Fruit fly (Drosophila melanogaster) whole organism, embryonic: Measurements from ENCODE around the gene CG6296.

Source experiments
- Bdp1 ChIP-seq: fragments of 200-800 bp; sonication (Bioruptor generic); optimal IDR thresholded peaks from 3 replicates; lab custom pipeline; 2016; ENCODE audit warnings: missing biosample characterization, missing genetic modification characterization
- Bteb2 ChIP-seq: fragments of 200-800 bp; sonication (Bioruptor generic); optimal IDR thresholded peaks from 2 replicates; lab custom pipeline; 2016; ENCODE audit warnings: missing biosample characterization, missing genetic modification characterization
- CG11456 ChIP-seq: fragments of 200-800 bp; sonication (Bioruptor generic); IDR thresholded peaks from 3 replicates; pipeline ENCODE4 v1.3.6; 2022; ENCODE audit warnings: missing biosample characterization, missing genetic modification characterization
- CG13424 ChIP-seq: fragments of 200-800 bp; sonication (Bioruptor generic); optimal IDR thresholded peaks from 2 replicates; lab custom pipeline; 2019; ENCODE audit warnings: missing biosample characterization, mild to moderate bottlenecking, missing genetic modification characterization, moderate library complexity
- CG14050 ChIP-seq: fragments of 200-800 bp; sonication (Bioruptor generic); IDR thresholded peaks from 3 replicates; pipeline ENCODE4 v1.3.6; 2022; ENCODE audit warnings: missing biosample characterization, missing genetic modification characterization
- CG17385 ChIP-seq: fragments of 200-800 bp; sonication (Bioruptor generic); optimal IDR thresholded peaks from 3 replicates; lab custom pipeline; 2018; ENCODE audit warnings: missing biosample characterization, mild to moderate bottlenecking, missing genetic modification characterization
- CG17912 ChIP-seq: fragments of 200-800 bp; sonication (Bioruptor generic); optimal IDR thresholded peaks from 2 replicates; lab custom pipeline; 2018; ENCODE audit warnings: missing biosample characterization, mild to moderate bottlenecking, missing genetic modification characterization
- CG2712 ChIP-seq: fragments of 200-800 bp; optimal IDR thresholded peaks from 3 replicates; lab custom pipeline; 2019; ENCODE audit warnings: missing biosample characterization, mild to moderate bottlenecking, missing genetic modification characterization, moderate library complexity
- CG33557 ChIP-seq: fragments of 200-800 bp; sonication (Bioruptor generic); optimal IDR thresholded peaks from 2 replicates; lab custom pipeline; 2019; ENCODE audit warnings: missing biosample characterization, mild to moderate bottlenecking, missing genetic modification characterization, moderate library complexity
- CG34224 ChIP-seq: fragments of 200-800 bp; sonication (Bioruptor generic); IDR thresholded peaks from 3 replicates; pipeline ENCODE4 v1.3.6; 2022; ENCODE audit warnings: missing biosample characterization, missing genetic modification characterization; ENCODE audit not compliant: partially characterized antibody
- CG4282 ChIP-seq: fragments of 200-800 bp; sonication (Bioruptor generic); optimal IDR thresholded peaks from 2 replicates; lab custom pipeline; 2016; ENCODE audit warnings: missing biosample characterization, missing genetic modification characterization
- CG4707 ChIP-seq: fragments of 200-800 bp; sonication (Bioruptor generic); optimal IDR thresholded peaks from 2 replicates; lab custom pipeline; 2018; ENCODE audit warnings: missing biosample characterization, mild to moderate bottlenecking, missing genetic modification characterization, moderate library complexity
- CG6175 ChIP-seq: fragments of 200-800 bp; sonication (Bioruptor generic); IDR thresholded peaks from 3 replicates; pipeline ENCODE4 v1.3.6; 2022; ENCODE audit warnings: missing biosample characterization, missing genetic modification characterization
- CG7271 ChIP-seq: fragments of 200-800 bp; sonication (Bioruptor generic); optimal IDR thresholded peaks from 2 replicates; lab custom pipeline; 2018; ENCODE audit warnings: missing biosample characterization, mild to moderate bottlenecking, missing genetic modification characterization, moderate library complexity
- CG9215 ChIP-seq: fragments of 200-800 bp; sonication (Bioruptor generic); IDR thresholded peaks from 2 replicates; pipeline ENCODE4 v1.3.6; 2022; ENCODE audit warnings: missing biosample characterization, missing genetic modification characterization
- Dp ChIP-seq: fragments of 200-800 bp; sonication (Bioruptor generic); optimal IDR thresholded peaks from 2 replicates; lab custom pipeline; 2018; ENCODE audit warnings: missing biosample characterization, mild to moderate bottlenecking, missing genetic modification characterization, moderate library complexity
- Drgx ChIP-seq: fragments of 200-800 bp; sonication (Bioruptor generic); IDR thresholded peaks from 2 replicates; pipeline ENCODE4 v1.3.6; 2022; ENCODE audit warnings: missing biosample characterization, missing genetic modification characterization
- E2f1 ChIP-seq: fragments of 200-800 bp; sonication (Bioruptor generic); IDR thresholded peaks from 2 replicates; pipeline ENCODE4 v1.3.6; 2022; ENCODE audit warnings: missing biosample characterization, missing genetic modification characterization
- HHEX ChIP-seq: fragments of 200-800 bp; sonication (Bioruptor generic); optimal IDR thresholded peaks from 3 replicates; lab custom pipeline; 2017; ENCODE audit warnings: missing biosample characterization, mild to moderate bottlenecking, missing genetic modification characterization, missing genetic modification reagents
- HmgD ChIP-seq: fragments of 200-800 bp; sonication (Bioruptor generic); optimal IDR thresholded peaks from 3 replicates; lab custom pipeline; 2016; ENCODE audit warnings: missing biosample characterization, missing genetic modification characterization
- Hmx ChIP-seq: fragments of 200-800 bp; sonication (Bioruptor generic); optimal IDR thresholded peaks from 2 replicates; lab custom pipeline; 2016; ENCODE audit warnings: missing biosample characterization, missing genetic modification characterization
- Kr ChIP-seq: fragments of 200-800 bp; sonication (Bioruptor generic); optimal IDR thresholded peaks from 2 replicates; lab custom pipeline; 2017; ENCODE audit warnings: missing biosample characterization, mild to moderate bottlenecking, missing genetic modification characterization
- Optix ChIP-seq: fragments of 200-800 bp; sonication (Bioruptor generic); IDR thresholded peaks from 3 replicates; pipeline ENCODE4 v1.3.6; 2022; ENCODE audit warnings: missing biosample characterization, missing genetic modification characterization
- Ptx1 ChIP-seq: fragments of 200-800 bp; sonication (Bioruptor generic); IDR thresholded peaks from 2 replicates; pipeline ENCODE4 v1.3.6; 2022; ENCODE audit warnings: missing biosample characterization, missing genetic modification characterization
- Scr ChIP-seq: fragments of 200-800 bp; sonication (Bioruptor generic); IDR thresholded peaks from 2 replicates; pipeline ENCODE4 v1.3.6; 2022; ENCODE audit warnings: missing biosample characterization, missing genetic modification characterization; ENCODE audit not compliant: partially characterized antibody
- Side ChIP-seq: fragments of 200-800 bp; sonication (Bioruptor generic); optimal IDR thresholded peaks from 2 replicates; lab custom pipeline; 2016; ENCODE audit warnings: missing biosample characterization, missing genetic modification characterization
- TFAM ChIP-seq: fragments of 200-800 bp; sonication (Bioruptor generic); optimal IDR thresholded peaks from 2 replicates; lab custom pipeline; 2017; ENCODE audit warnings: missing biosample characterization, missing genetic modification characterization, inconsistent platforms
- Taf1 ChIP-seq: fragments of 200-800 bp; sonication (Bioruptor generic); IDR thresholded peaks from 2 replicates; pipeline ENCODE4 v1.3.6; 2022; ENCODE audit warnings: missing biosample characterization, missing genetic modification characterization
- ab ChIP-seq: fragments of 200-800 bp; sonication (Bioruptor generic); optimal IDR thresholded peaks from 2 replicates; lab custom pipeline; 2016; ENCODE audit warnings: missing biosample characterization, missing genetic modification characterization
- amos ChIP-seq: fragments of 200-800 bp; sonication (Bioruptor generic); IDR thresholded peaks from 2 replicates; pipeline ENCODE4 v1.3.6; 2022; ENCODE audit warnings: missing biosample characterization, missing genetic modification characterization; ENCODE audit not compliant: partially characterized antibody
- aop ChIP-seq: fragments of 200-800 bp; sonication (Bioruptor generic); IDR thresholded peaks from 2 replicates; pipeline ENCODE4 v1.3.6; 2022; ENCODE audit warnings: missing biosample characterization, missing genetic modification characterization
- ase ChIP-seq: fragments of 200-800 bp; sonication (Bioruptor generic); IDR thresholded peaks from 3 replicates; pipeline ENCODE4 v1.3.6; 2022; ENCODE audit warnings: missing biosample characterization, missing genetic modification characterization
- bab2 ChIP-seq: fragments of 200-800 bp; sonication (Bioruptor generic); optimal IDR thresholded peaks from 2 replicates; lab custom pipeline; 2016; ENCODE audit warnings: missing biosample characterization, missing genetic modification characterization
- cas ChIP-seq: fragments of 200-800 bp; sonication (Bioruptor generic); IDR thresholded peaks from 2 replicates; pipeline ENCODE4 v1.3.6; 2022; ENCODE audit warnings: missing biosample characterization, missing genetic modification characterization
- caup ChIP-seq: fragments of 200-800 bp; sonication (Bioruptor generic); optimal IDR thresholded peaks from 3 replicates; lab custom pipeline; 2017; ENCODE audit warnings: missing biosample characterization, mild to moderate bottlenecking, missing genetic modification characterization, moderate library complexity; ENCODE audit not compliant: severe bottlenecking
- chinmo ChIP-seq: fragments of 200-800 bp; sonication (Bioruptor generic); IDR thresholded peaks from 4 replicates; pipeline ENCODE4 v1.3.6; 2022; ENCODE audit warnings: missing biosample characterization, missing genetic modification characterization; ENCODE audit not compliant: partially characterized antibody
- ci ChIP-seq: fragments of 200-800 bp; sonication (Bioruptor generic); IDR thresholded peaks from 3 replicates; pipeline ENCODE4 v1.3.6; 2022; ENCODE audit warnings: missing biosample characterization, missing genetic modification characterization
- da ChIP-seq: fragments of 200-800 bp; sonication (Bioruptor generic); optimal IDR thresholded peaks from 2 replicates; lab custom pipeline; 2016; ENCODE audit warnings: missing biosample characterization, missing genetic modification characterization
- dan ChIP-seq: fragments of 200-800 bp; sonication (Bioruptor generic); IDR thresholded peaks from 2 replicates; pipeline ENCODE4 v1.3.6; 2022; ENCODE audit warnings: missing biosample characterization, missing genetic modification characterization
- jumu ChIP-seq: fragments of 200-800 bp; sonication (Bioruptor generic); optimal IDR thresholded peaks from 3 replicates; lab custom pipeline; 2016; ENCODE audit warnings: missing biosample characterization, missing genetic modification characterization
- ken ChIP-seq: fragments of 200-800 bp; sonication (Bioruptor generic); IDR thresholded peaks from 3 replicates; pipeline ENCODE4 v1.3.6; 2022; ENCODE audit warnings: missing biosample characterization, missing genetic modification characterization
- nerfin-2 ChIP-seq: fragments of 200-800 bp; sonication (Bioruptor generic); IDR thresholded peaks from 2 replicates; pipeline ENCODE4 v1.3.6; 2022; ENCODE audit warnings: missing biosample characterization, missing genetic modification characterization; ENCODE audit not compliant: partially characterized antibody
- nmo ChIP-seq: fragments of 200-800 bp; sonication (Bioruptor generic); optimal IDR thresholded peaks from 2 replicates; lab custom pipeline; 2018; ENCODE audit warnings: missing biosample characterization, mild to moderate bottlenecking, missing genetic modification characterization, moderate library complexity
- odd ChIP-seq: fragments of 200-800 bp; sonication (Bioruptor generic); optimal IDR thresholded peaks from 2 replicates; lab custom pipeline; 2017; ENCODE audit warnings: missing biosample characterization, mild to moderate bottlenecking, missing genetic modification characterization
- pho ChIP-seq: fragments of 200-800 bp; sonication (Bioruptor generic); optimal IDR thresholded peaks from 2 replicates; lab custom pipeline; 2016; ENCODE audit warnings: missing biosample characterization, missing genetic modification characterization
- so ChIP-seq: fragments of 200-800 bp; sonication (Bioruptor generic); IDR thresholded peaks from 3 replicates; pipeline ENCODE4 v1.3.6; 2022; ENCODE audit warnings: missing biosample characterization, missing genetic modification characterization
- sr ChIP-seq: fragments of 200-800 bp; sonication (Bioruptor generic); IDR thresholded peaks from 3 replicates; pipeline ENCODE4 v1.3.6; 2022; ENCODE audit warnings: missing biosample characterization, missing genetic modification characterization
- tio ChIP-seq: fragments of 200-800 bp; sonication (Bioruptor generic); optimal IDR thresholded peaks from 2 replicates; lab custom pipeline; 2017; ENCODE audit warnings: missing biosample characterization, missing genetic modification characterization, inconsistent platforms
- z ChIP-seq: fragments of 200-800 bp; sonication (Bioruptor generic); IDR thresholded peaks from 3 replicates; pipeline ENCODE4 v1.3.6; 2022; ENCODE audit warnings: missing biosample characterization, missing genetic modification characterization
- zfh1 ChIP-seq: fragments of 200-800 bp; sonication (Bioruptor generic); IDR thresholded peaks from 3 replicates; pipeline ENCODE4 v1.3.6; 2022; ENCODE audit warnings: missing biosample characterization, missing genetic modification characterization

Gene CG6296

DNA sequence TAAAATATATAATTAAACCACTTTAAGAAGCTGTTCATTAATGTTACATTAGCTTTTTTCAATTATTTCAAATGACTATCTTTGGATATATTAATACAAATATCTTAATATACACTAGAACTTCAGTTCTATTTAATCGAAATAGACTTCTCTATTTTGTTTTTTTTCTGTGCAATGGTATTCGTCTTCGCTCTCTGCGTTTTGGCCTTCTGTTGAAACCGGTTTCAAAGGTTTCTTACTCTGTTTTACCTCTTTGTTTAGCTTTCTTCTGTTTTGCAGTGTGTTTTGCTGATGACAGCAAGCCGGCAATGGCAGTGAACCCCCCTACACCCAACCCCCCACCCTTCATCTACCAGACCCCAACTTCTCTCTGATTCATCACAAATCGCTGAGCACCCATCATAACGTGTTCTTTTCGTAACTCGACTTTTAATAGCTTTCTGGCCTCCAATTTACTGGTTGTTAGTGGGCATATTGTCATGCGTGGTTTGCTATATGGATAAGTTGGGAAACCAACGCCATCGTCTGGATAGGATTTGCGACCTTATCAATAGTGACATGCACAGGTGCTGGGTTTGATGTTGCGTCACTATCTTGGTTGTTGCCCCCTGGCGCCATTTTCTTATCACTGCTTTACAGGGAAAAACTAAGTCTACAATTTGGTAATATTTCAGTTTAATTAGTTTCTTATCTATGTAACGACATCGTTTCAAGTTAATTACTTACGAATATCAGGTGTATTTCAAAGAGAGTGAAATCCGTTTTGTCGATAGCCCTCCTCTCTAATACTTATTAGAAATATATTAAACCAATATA lies 36.2 kb downstream of the CG6296 start (continued):
- TF ChIP-seq Scr (GFP tag; lab: Robert Waterston, UW) (no peak), amos (GFP tag; lab: Robert Waterston, UW) (no peak), HmgD (no peak), E2f1 (GFP tag; lab: Robert Waterston, UW) (0 out of 2 replicates have a peak, but pooled peaks have one; percentile 31), CG33557 (GFP tag; lab: Kevin White, UChicago) (no peak), ken (no peak), CG4707 (GFP tag; lab: Kevin White, UChicago) (no peak), Optix (no peak), ci (GFP tag; lab: Robert Waterston, UW) (peak; percentile 67; the same call in 2 of the 3 replicates), Ptx1 (GFP tag; lab: Robert Waterston, UW) (0 out of 2 replicates have a peak, but pooled peaks have one; percentile 18), CG13424 (tag; lab: Kevin White, UChicago) (peak; percentile 50), Hmx (GFP tag; lab: Kevin White, UChicago) (no peak), cas (no peak), CG34224 (GFP tag; lab: Robert Waterston, UW) (no peak), ab (no peak), z (GFP tag; lab: Robert Waterston, UW) (no peak), Bdp1 (GFP tag; lab: Kevin White, UChicago) (no peak), Dp (no peak), ase (GFP tag; lab: Robert Waterston, UW) (no peak), bab2 (no peak), Kr (GFP tag; lab: Kevin White, UChicago) (no peak), Bteb2 (GFP tag; lab: Kevin White, UChicago) (no peak), chinmo (GFP tag; lab: Robert Waterston, UW) (peak; percentile 97), HHEX (GFP tag; lab: Kevin White, UChicago) (no peak), CG4282 (GFP tag; lab: Kevin White, UChicago) (no peak), CG6175 (GFP tag; lab: Robert Waterston, UW) (no peak), CG2712 (tag; lab: Kevin White, UChicago) (peak; percentile 34), CG9215 (GFP tag; lab: Robert Waterston, UW) (no peak), dan (GFP tag; lab: Robert Waterston, UW) (no peak), TFAM (GFP tag; lab: Kevin White, UChicago) (no peak), jumu (GFP tag; lab: Kevin White, UChicago) (no peak), da (GFP tag; lab: Kevin White, UChicago) (no peak), Drgx (no peak), aop (GFP tag; lab: Robert Waterston, UW) (no peak), CG7271 (tag; lab: Kevin White, UChicago) (no peak), CG11456 (GFP tag; lab: Robert Waterston, UW) (no peak), Taf1 (no peak), nerfin-2 (GFP tag; lab: Robert Waterston, UW) (no peak), Side (GFP tag; lab: Kevin White, UChicago) (no peak), so (GFP tag; lab: Robert Waterston, UW) (no peak), CG14050 (GFP tag; lab: Robert Waterston, UW) (no peak), nmo (GFP tag; lab: Kevin White, UChicago) (peak; percentile 23), odd (GFP tag; lab: Kevin White, UChicago) (no peak), zfh1 (no peak), tio (GFP tag; lab: Kevin White, UChicago) (no peak), CG17912 (GFP tag; lab: Kevin White, UChicago) (no peak), caup (GFP tag; lab: Kevin White, UChicago) (no peak), CG17385 (GFP tag; lab: Kevin White, UChicago) (peak; percentile 20), pho (no peak), sr (GFP tag; lab: Robert Waterston, UW) (no peak)
